Worm (Caenorhabditis elegans): ENCODE measurements around the gene T09F3.2.

Gene T09F3.2

DNA sequence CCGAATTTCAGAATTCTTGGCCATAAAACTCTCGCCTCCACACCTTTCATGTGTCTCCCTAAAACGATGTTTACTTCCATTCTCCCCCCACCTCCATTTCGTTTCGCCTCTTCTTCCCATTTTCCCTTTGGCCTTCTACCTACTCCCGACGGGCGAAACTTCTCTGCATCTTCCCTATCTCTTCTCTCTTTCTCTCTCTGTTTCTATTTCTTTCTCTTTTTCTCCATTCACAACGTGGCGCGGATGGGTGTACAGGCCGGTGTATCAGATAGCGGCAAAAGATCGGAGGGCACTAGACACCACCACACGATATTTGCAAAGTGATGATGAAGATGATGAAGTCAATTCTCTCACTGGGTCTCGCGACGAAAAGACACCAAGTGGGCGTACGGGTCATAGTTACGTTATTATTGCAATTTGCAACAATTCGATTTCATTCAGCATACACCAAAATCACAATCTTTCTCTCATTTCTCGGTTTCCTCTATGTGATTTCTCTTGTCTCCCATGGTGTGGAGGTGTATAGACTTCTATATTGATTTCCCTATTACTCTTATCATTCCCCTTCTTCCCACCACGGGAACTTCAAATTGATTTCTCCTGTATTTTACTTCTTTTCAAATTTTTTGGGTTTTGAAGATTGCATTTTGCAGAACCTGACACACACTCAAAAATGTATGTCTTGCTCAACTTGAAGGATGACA, 6.1 kb upstream of the T09F3.2 start, which contains the start of gene ztf-27 (continued):
- TF ChIP-seq unc-3 (GFP tag; conservative IDR thresholded peaks at IDR 0.05) (no peak), unc-3 (tag; optimal IDR thresholded peaks at IDR 0.05) (no peak), ceh-31 (tag; optimal IDR thresholded peaks at IDR 0.05) (peak; percentile 27), gmeb-2 (tag; optimal IDR thresholded peaks at IDR 0.05) (no peak), unc-42 (tag; optimal IDR thresholded peaks at IDR 0.05) (no peak), F13H6.1 (tag; optimal IDR thresholded peaks at IDR 0.05) (peak; percentile 1), ref-2 (tag; optimal IDR thresholded peaks at IDR 0.05) (peak; percentile 16), K09A11.1 (tag; optimal IDR thresholded peaks at IDR 0.05; ENCODE audit: insufficient read depth) (no peak), lin-11 (tag; optimal IDR thresholded peaks at IDR 0.05) (no peak), mec-3 (tag; optimal IDR thresholded peaks at IDR 0.05; ENCODE audit: borderline replicate concordance) (no peak), pax-1 (tag; optimal IDR thresholded peaks at IDR 0.05) (no peak), dve-1 (tag; optimal IDR thresholded peaks at IDR 0.05) (peak; percentile 34), C38D4.7 (GFP tag; optimal IDR thresholded peaks at IDR 0.05) (no peak), pros-1 (tag; optimal IDR thresholded peaks at IDR 0.05) (peak; percentile 23), zip-5 (tag; optimal IDR thresholded peaks at IDR 0.05) (no peak), npax-4 (tag; optimal IDR thresholded peaks at IDR 0.05) (no peak), hlh-13 (GFP tag; optimal IDR thresholded peaks at IDR 0.05) (no peak), che-1 (tag; optimal IDR thresholded peaks at IDR 0.05) (no peak), pha-4 (tag; optimal IDR thresholded peaks at IDR 0.05) (no peak), K02D7.2 (tag; optimal IDR thresholded peaks at IDR 0.05) (no peak), pqm-1 (tag; optimal IDR thresholded peaks at IDR 0.05) (no peak), ceh-24 (tag; optimal IDR thresholded peaks at IDR 0.05) (no peak), ceh-6 (GFP tag; optimal IDR thresholded peaks at IDR 0.05) (peak; percentile 4), ceh-48 (tag; optimal IDR thresholded peaks at IDR 0.05) (no peak), rnt-1 (tag; optimal IDR thresholded peaks at IDR 0.05) (no peak), eyg-1 (tag; optimal IDR thresholded peaks at IDR 0.05) (no peak), T23F11.4 (GFP tag; optimal IDR thresholded peaks at IDR 0.05) (no peak)

- TF ChIP-seq C38D4.7 (GFP tag; optimal IDR thresholded peaks at IDR 0.05) = peak; percentile 50
- peak; percentile 56 for TF ChIP-seq ceh-31 (tag; optimal IDR thresholded peaks at IDR 0.05)
- TF ChIP-seq rnt-1 (tag; optimal IDR thresholded peaks at IDR 0.05) = no peak
- TF ChIP-seq pha-4 (tag; optimal IDR thresholded peaks at IDR 0.05) = no peak
- TF ChIP-seq ceh-48 (tag; optimal IDR thresholded peaks at IDR 0.05) = peak; percentile 31
- TF ChIP-seq nfya-1 (tag; optimal IDR thresholded peaks at IDR 0.05) = peak; percentile 69
- peak; percentile 80 for TF ChIP-seq ttx-3 (tag; optimal IDR thresholded peaks at IDR 0.05)
- peak; percentile 63 for TF ChIP-seq fax-1 (tag; optimal IDR thresholded peaks at IDR 0.05)
- peak; percentile 53; the same call in 1 of the 2 replicates for TF ChIP-seq ceh-45 (GFP tag; IDR thresholded peaks at IDR 0.05)
- no peak for TF ChIP-seq ceh-30 (tag; optimal IDR thresholded peaks at IDR 0.05)
- TF ChIP-seq ceh-22 (tag; optimal IDR thresholded peaks at IDR 0.05) = no peak
- TF ChIP-seq C08G9.2 (tag; optimal IDR thresholded peaks at IDR 0.05) = peak; percentile 36
- peak; percentile 55 for TF ChIP-seq ceh-19 (GFP tag; optimal IDR thresholded peaks at IDR 0.05)
- no peak for TF ChIP-seq odd-2 (tag; optimal IDR thresholded peaks at IDR 0.05)
- peak; percentile 45 for TF ChIP-seq ztf-16 (tag; optimal IDR thresholded peaks at IDR 0.05)
- TF ChIP-seq sdc-2 (tag; optimal IDR thresholded peaks at IDR 0.05) = no peak
- TF ChIP-seq hlh-30 (tag; optimal IDR thresholded peaks at IDR 0.05; ENCODE audit: insufficient read depth) = peak; percentile 33
- no peak for TF ChIP-seq T23F11.4 (GFP tag; optimal IDR thresholded peaks at IDR 0.05)
- peak; percentile 54 for TF ChIP-seq nhr-232 (tag; optimal IDR thresholded peaks at IDR 0.05)
- no peak for TF ChIP-seq npax-4 (tag; optimal IDR thresholded peaks at IDR 0.05)
- peak; percentile 16 for TF ChIP-seq dve-1 (tag; optimal IDR thresholded peaks at IDR 0.05)
- TF ChIP-seq pha-2 (tag; optimal IDR thresholded peaks at IDR 0.05) = peak; percentile 61
- TF ChIP-seq hlh-15 (tag; optimal IDR thresholded peaks at IDR 0.05) = no peak
- TF ChIP-seq pros-1 (tag; optimal IDR thresholded peaks at IDR 0.05) = peak; percentile 10
- no peak for TF ChIP-seq ama-1 (optimal IDR thresholded peaks at IDR 0.05)
- no peak for TF ChIP-seq hlh-6 (tag; optimal IDR thresholded peaks at IDR 0.05)
- TF ChIP-seq gmeb-2 (tag; optimal IDR thresholded peaks at IDR 0.05) = peak; percentile 67
- TF ChIP-seq pqm-1 (tag; optimal IDR thresholded peaks at IDR 0.05) = no peak
- TF ChIP-seq ahr-1 (tag; optimal IDR thresholded peaks at IDR 0.05) = peak; percentile 46
- TF ChIP-seq ceh-9 (tag; optimal IDR thresholded peaks at IDR 0.05) = no peak
- TF ChIP-seq eyg-1 (tag; optimal IDR thresholded peaks at IDR 0.05) = peak; percentile 12
- peak; percentile 17 for TF ChIP-seq F13H6.1 (tag; optimal IDR thresholded peaks at IDR 0.05)
- peak; percentile 0 for TF ChIP-seq fkh-6 (tag; optimal IDR thresholded peaks at IDR 0.05)
- TF ChIP-seq mec-3 (tag; optimal IDR thresholded peaks at IDR 0.05; ENCODE audit: borderline replicate concordance) = no peak
- peak; percentile 1 for TF ChIP-seq K02D7.2 (tag; optimal IDR thresholded peaks at IDR 0.05)
Observed at ce11 chrII:10388041-10388706, 2.8 kb upstream of the T09F3.2 start.
